Worm (Caenorhabditis elegans): ENCODE measurements around the gene F46B6.2.

Gene F46B6.2

DNA sequence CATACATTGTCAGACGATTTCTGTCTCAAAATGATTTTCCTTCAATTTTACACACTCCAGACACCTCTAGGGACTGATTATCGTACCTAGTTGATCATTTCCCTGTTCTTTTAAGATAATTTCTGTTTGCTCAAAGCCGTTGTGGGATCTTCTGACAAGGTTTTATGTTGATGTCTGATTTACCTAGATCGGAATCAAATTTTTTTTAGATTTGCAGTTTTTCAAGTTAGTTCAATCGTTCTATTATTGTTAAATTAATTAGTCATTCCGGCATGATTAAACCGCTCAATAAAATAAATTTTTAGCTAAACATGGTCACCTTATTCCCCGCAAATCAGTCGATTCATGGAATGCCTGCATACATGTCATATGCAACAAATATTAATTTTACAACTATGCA lies 41.4 kb downstream of the F46B6.2 start, which contains the start of gene sru-30:
TSS of gene sru-30 (plus strand) at position 301 of the 400 bp plus-strand sequence.
- no peak for TF ChIP-seq ztf-18 (tag; optimal IDR thresholded peaks at IDR 0.05)
- no peak for TF ChIP-seq F10E7.11 (tag; optimal IDR thresholded peaks at IDR 0.05)
- no peak for TF ChIP-seq unc-62 (GFP tag; optimal IDR thresholded peaks at IDR 0.05)

DNA sequence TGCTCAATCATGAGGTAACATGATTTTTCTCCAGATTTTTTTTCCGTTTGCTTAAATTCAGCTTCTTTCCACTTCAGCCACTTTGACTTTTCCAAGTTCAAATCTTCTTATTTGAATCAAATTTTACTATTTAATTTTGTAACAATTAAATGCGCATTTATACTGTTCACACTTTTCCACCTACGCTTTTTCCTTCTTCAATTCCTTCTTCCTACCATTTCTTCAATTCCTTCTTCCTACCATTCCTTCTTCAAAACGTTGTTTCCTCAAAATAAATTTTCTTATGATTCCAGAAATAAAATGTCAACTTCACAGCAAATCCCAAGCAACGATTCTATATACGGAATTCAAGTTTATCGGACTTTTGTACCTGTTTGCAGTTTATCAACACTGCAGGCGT lies 44.3 kb downstream of the F46B6.2 start, which contains the start of gene sru-31:
TSS of gene sru-31 (plus strand) at position 301 of the 400 bp plus-strand sequence.
- TF ChIP-seq dpl-1 (GFP tag; optimal IDR thresholded peaks at IDR 0.05) (no peak), lag-1 (GFP tag; IDR thresholded peaks at IDR 0.05) (no peak), B0336.3 (GFP tag; IDR thresholded peaks at IDR 0.05) (no peak), tbx-9 (tag; optimal IDR thresholded peaks at IDR 0.05; ENCODE audit: borderline replicate concordance) (no peak), K11D2.4 (GFP tag; IDR thresholded peaks at IDR 0.05) (no peak)

DNA sequence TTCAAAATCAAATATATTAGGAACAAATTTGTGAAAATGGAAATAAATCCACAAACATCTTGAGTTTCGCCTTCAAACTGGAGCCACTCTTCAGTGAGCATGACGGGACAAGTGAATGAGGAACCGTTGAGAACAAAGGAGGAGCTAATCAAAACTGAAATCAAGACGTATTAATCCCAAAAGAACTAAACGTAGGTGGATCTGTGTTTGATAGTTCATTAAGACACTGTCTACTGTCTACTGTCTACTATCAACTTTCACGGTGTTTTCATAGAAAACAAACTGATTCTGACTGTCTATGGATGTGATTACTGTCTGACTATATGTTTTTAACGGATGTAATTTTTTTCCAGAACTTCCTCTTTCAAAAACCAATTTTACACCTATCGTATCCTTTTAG lies 49.6 kb downstream of the F46B6.2 start, which contains the start of gene str-193:
TSS of gene str-193 (minus strand) at position 101 of the 400 bp plus-strand sequence.
- TF ChIP-seq Y95B8A.8 (GFP tag; IDR thresholded peaks at IDR 0.05) (no peak), dpl-1 (GFP tag; optimal IDR thresholded peaks at IDR 0.05) (no peak), aptf-2 (GFP tag; conservative IDR thresholded peaks at IDR 0.05) (no peak), nfya-2 (GFP tag; IDR thresholded peaks at IDR 0.05) (no peak), hsf-1 (GFP tag; IDR thresholded peaks at IDR 0.05) (no peak), cebp-2 (GFP tag; IDR thresholded peaks at IDR 0.05) (no peak), egl-18 (GFP tag; IDR thresholded peaks at IDR 0.05) (no peak), egrh-3 (GFP tag; IDR thresholded peaks at IDR 0.05) (no peak), hmg-1.2 (GFP tag; IDR thresholded peaks at IDR 0.05) (no peak), dox-1 (GFP tag; IDR thresholded peaks at IDR 0.05) (no peak), mxl-1 (tag; optimal IDR thresholded peaks at IDR 0.05) (no peak)

DNA sequence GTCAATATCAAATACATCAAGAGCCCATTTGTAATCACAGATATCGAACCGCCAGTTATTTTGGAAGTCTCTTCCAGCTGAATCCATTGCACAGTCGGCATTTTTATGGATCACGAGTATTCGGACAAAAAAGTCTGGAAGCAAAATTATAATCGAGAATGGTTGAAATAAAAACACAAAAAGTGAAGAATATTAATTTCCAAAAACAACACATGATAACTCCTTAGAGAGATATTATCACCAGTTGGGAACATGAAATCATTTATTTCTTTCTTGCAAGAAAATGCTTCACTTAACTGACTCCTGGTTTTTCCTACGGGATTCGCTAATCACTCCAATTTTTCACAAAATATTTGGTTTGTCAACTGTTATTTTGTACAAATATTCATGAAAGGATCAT lies 52.1 kb downstream of the F46B6.2 start, which contains the start of gene str-2:
TSS of gene str-2 (minus strand) at position 101 of the 400 bp plus-strand sequence.
- no peak for TF ChIP-seq ztf-25 (GFP tag; IDR thresholded peaks at IDR 0.05)
- no peak for TF ChIP-seq B0261.1 (tag; optimal IDR thresholded peaks at IDR 0.05)
- no peak for TF ChIP-seq lin-40 (tag; optimal IDR thresholded peaks at IDR 0.05)
- no peak for TF ChIP-seq snpc-4 (GFP tag; optimal IDR thresholded peaks at IDR 0.05)
- no peak for TF ChIP-seq snpc-4 (tag; optimal IDR thresholded peaks at IDR 0.05)
- no peak for TF ChIP-seq C17E4.6 (GFP tag; IDR thresholded peaks at IDR 0.05)
- TF ChIP-seq sdz-38 (tag; optimal IDR thresholded peaks at IDR 0.05), result no peak
- no peak for TF ChIP-seq snpc-1.1 (tag; optimal IDR thresholded peaks at IDR 0.05; ENCODE audit: insufficient read depth)
- TF ChIP-seq ceh-40 (GFP tag; IDR thresholded peaks at IDR 0.05), result no peak
- no peak for TF ChIP-seq hlh-26 (GFP tag; conservative IDR thresholded peaks at IDR 0.05)
- TF ChIP-seq zfh-2 (GFP tag; conservative IDR thresholded peaks at IDR 0.05), result no peak
- TF ChIP-seq him-1 (tag; optimal IDR thresholded peaks at IDR 0.05), result no peak
- TF ChIP-seq sea-2 (GFP tag; IDR thresholded peaks at IDR 0.05), result no peak
- no peak for TF ChIP-seq nhr-80 (tag; optimal IDR thresholded peaks at IDR 0.05)
- TF ChIP-seq ekl-4 (GFP tag; IDR thresholded peaks at IDR 0.05), result no peak
- no peak for TF ChIP-seq chd-7 (tag; optimal IDR thresholded peaks at IDR 0.05)
- no peak for TF ChIP-seq Y53G8AR.9 (GFP tag; conservative IDR thresholded peaks at IDR 0.05)
- no peak for TF ChIP-seq let-526 (GFP tag; IDR thresholded peaks at IDR 0.05)
